Fruit fly (Drosophila melanogaster): ENCODE data around the gene CG42460.

DNA sequence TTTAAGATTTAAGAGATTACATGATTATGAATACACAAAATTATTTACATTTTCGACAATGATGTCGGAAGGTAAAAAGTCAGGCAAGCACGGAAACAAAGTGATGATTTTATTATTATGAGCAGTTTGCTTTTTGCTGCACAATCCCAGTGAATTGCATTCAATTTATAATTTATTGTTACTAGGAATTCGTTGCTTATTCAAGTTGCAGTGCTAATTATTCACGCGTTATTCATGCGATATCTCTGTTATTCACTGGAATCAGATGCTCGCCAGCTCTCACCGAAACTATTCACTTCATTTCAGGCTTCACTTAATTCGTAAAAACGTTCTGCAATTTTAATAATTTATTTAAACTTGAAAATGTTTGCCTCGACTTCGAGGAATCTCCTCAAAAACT is 34.5 kb downstream of the CG42460 start:
- TF ChIP-seq Dbx (GFP tag; IDR thresholded peaks at IDR 0.05) (no peak), Mad (GFP tag; optimal IDR thresholded peaks at IDR 0.05) (no peak), CG2712 (tag; optimal IDR thresholded peaks at IDR 0.05) (no peak), D (optimal IDR thresholded peaks at IDR 0.05) (no peak), D (GFP tag; optimal IDR thresholded peaks at IDR 0.05) (no peak), CG15073 (GFP tag; optimal IDR thresholded peaks at IDR 0.05) (no peak), MESR4 (GFP tag; optimal IDR thresholded peaks at IDR 0.05) (no peak), CG6854 (GFP tag; optimal IDR thresholded peaks at IDR 0.05) (no peak), CG17359 (tag; optimal IDR thresholded peaks at IDR 0.05) (no peak), CG9215 (GFP tag; IDR thresholded peaks at IDR 0.05) (no peak)
